Worm (Caenorhabditis elegans): Measurements from ENCODE around the gene ZK662.6.

ZK662.6 gene

ce11 chrX:15724994-15725393 is 6.6 kb downstream of the ZK662.6 start (continued):
- peak; percentile 75 for TF ChIP-seq sma-9 (GFP tag; optimal IDR thresholded peaks at IDR 0.05)
- TF ChIP-seq sma-9 (tag; optimal IDR thresholded peaks at IDR 0.05), result no peak
- TF ChIP-seq mbf-1 (tag; optimal IDR thresholded peaks at IDR 0.05), result no peak
- no peak for TF ChIP-seq nhr-10 (tag; optimal IDR thresholded peaks at IDR 0.05)
- TF ChIP-seq unc-39 (tag; optimal IDR thresholded peaks at IDR 0.05), result no peak
- TF ChIP-seq nhr-129 (tag; optimal IDR thresholded peaks at IDR 0.05), result peak; percentile 66
- no peak for TF ChIP-seq lin-39 (tag; optimal IDR thresholded peaks at IDR 0.05)
- no peak for TF ChIP-seq nhr-23 (tag; optimal IDR thresholded peaks at IDR 0.05)
- no peak for TF ChIP-seq nhr-237 (tag; optimal IDR thresholded peaks at IDR 0.05)
- no peak for TF ChIP-seq egl-27 (tag; optimal IDR thresholded peaks at IDR 0.05)
- TF ChIP-seq skn-1 (tag; optimal IDR thresholded peaks at IDR 0.05), result no peak
- no peak for TF ChIP-seq mdl-1 (tag; optimal IDR thresholded peaks at IDR 0.05)
- TF ChIP-seq elt-1 (tag; optimal IDR thresholded peaks at IDR 0.05), result no peak
- peak; percentile 70 for TF ChIP-seq C34F6.9 (tag; optimal IDR thresholded peaks at IDR 0.05)
- TF ChIP-seq peb-1 (tag; optimal IDR thresholded peaks at IDR 0.05), result no peak
- TF ChIP-seq unc-62 (GFP tag; optimal IDR thresholded peaks at IDR 0.05), result no peak
- TF ChIP-seq sma-3 (GFP tag; optimal IDR thresholded peaks at IDR 0.05), result peak; percentile 35
- TF ChIP-seq nhr-6 (tag; optimal IDR thresholded peaks at IDR 0.05), result no peak
- peak; percentile 40 for TF ChIP-seq ceh-16 (tag; optimal IDR thresholded peaks at IDR 0.05)
- TF ChIP-seq ceh-82 (tag; optimal IDR thresholded peaks at IDR 0.05), result no peak
- TF ChIP-seq nhr-12 (tag; optimal IDR thresholded peaks at IDR 0.05), result no peak

- TF ChIP-seq elt-1 (tag; optimal IDR thresholded peaks at IDR 0.05) (no peak), gmeb-1 (tag; optimal IDR thresholded peaks at IDR 0.05) (no peak), ztf-11 (tag; optimal IDR thresholded peaks at IDR 0.05) (no peak), nhr-6 (tag; optimal IDR thresholded peaks at IDR 0.05) (no peak), nhr-10 (tag; optimal IDR thresholded peaks at IDR 0.05) (no peak), skn-1 (tag; optimal IDR thresholded peaks at IDR 0.05) (no peak), sma-9 (GFP tag; optimal IDR thresholded peaks at IDR 0.05) (no peak), sma-9 (tag; optimal IDR thresholded peaks at IDR 0.05) (no peak), blmp-1 (tag; optimal IDR thresholded peaks at IDR 0.05; ENCODE audit: insufficient read depth) (no peak), peb-1 (tag; optimal IDR thresholded peaks at IDR 0.05) (no peak), lin-11 (tag; optimal IDR thresholded peaks at IDR 0.05) (no peak), elt-3 (tag; optimal IDR thresholded peaks at IDR 0.05) (no peak), mdl-1 (tag; optimal IDR thresholded peaks at IDR 0.05) (no peak), C34F6.9 (tag; optimal IDR thresholded peaks at IDR 0.05) (no peak), nhr-11 (tag; optimal IDR thresholded peaks at IDR 0.05) (no peak), unc-55 (GFP tag; optimal IDR thresholded peaks at IDR 0.05) (no peak), snpc-4 (tag; optimal IDR thresholded peaks at IDR 0.05) (no peak), nhr-21 (tag; optimal IDR thresholded peaks at IDR 0.05) (no peak), alr-1 (tag; optimal IDR thresholded peaks at IDR 0.05) (no peak), ceh-16 (tag; optimal IDR thresholded peaks at IDR 0.05) (no peak)
These were observed 7.2 kb downstream of the ZK662.6 start, which contains the start of gene lin-15B for ce11 chrX:15725566-15726173. Gene lin-15B (plus strand): TSS chrX:15726123.

ce11 chrX:15730342-15730741 is 11.9 kb downstream of the ZK662.6 start:
- no peak for TF ChIP-seq nhr-77 (tag; optimal IDR thresholded peaks at IDR 0.05)
- TF ChIP-seq zag-1 (tag; optimal IDR thresholded peaks at IDR 0.05), result no peak
- TF ChIP-seq skn-1 (tag; optimal IDR thresholded peaks at IDR 0.05), result no peak

ce11 chrX:15731668-15732067 is 13.2 kb downstream of the ZK662.6 start, which contains the start of gene lin-15A:
Gene lin-15A (plus strand): TSS chrX:15731968.
- TF ChIP-seq lsy-2 (tag; optimal IDR thresholded peaks at IDR 0.05) (no peak), mbf-1 (tag; optimal IDR thresholded peaks at IDR 0.05) (no peak), R02D3.7 (tag; optimal IDR thresholded peaks at IDR 0.05) (no peak), blmp-1 (tag; optimal IDR thresholded peaks at IDR 0.05; ENCODE audit: insufficient read depth) (no peak), elt-3 (tag; optimal IDR thresholded peaks at IDR 0.05) (no peak), nhr-6 (tag; optimal IDR thresholded peaks at IDR 0.05) (no peak), gmeb-1 (tag; optimal IDR thresholded peaks at IDR 0.05) (no peak), skn-1 (tag; optimal IDR thresholded peaks at IDR 0.05) (no peak), Y55F3AM.14 (GFP tag; optimal IDR thresholded peaks at IDR 0.05) (no peak), nhr-11 (tag; optimal IDR thresholded peaks at IDR 0.05) (no peak)
